Worm (Caenorhabditis elegans) whole organism, L2 larva: Measurements from ENCODE around the gene lec-7.

ENCODE experiments used
- aly-2 ChIP-seq: fragments of 150-350 bp; optimal IDR thresholded peaks from 2 replicates; lab custom pipeline; 2014; ENCODE audit warnings: missing biosample characterization, missing genetic modification characterization
- ceh-82 ChIP-seq: fragments of 150-350 bp; optimal IDR thresholded peaks from 2 replicates; lab custom pipeline; 2014; ENCODE audit warnings: missing biosample characterization, missing genetic modification characterization
- elt-3 ChIP-seq: sonication (generic microtip); optimal IDR thresholded peaks from 2 replicates; lab custom pipeline; 2017; ENCODE audit warnings: missing biosample characterization, missing genetic modification characterization
- mab-5 ChIP-seq: fragments of 150-350 bp; optimal IDR thresholded peaks from 2 replicates; lab custom pipeline; 2014; ENCODE audit warnings: missing biosample characterization, missing genetic modification characterization
- nhr-6 ChIP-seq: fragments of 150-350 bp; optimal IDR thresholded peaks from 2 replicates; lab custom pipeline; 2014; ENCODE audit warnings: missing biosample characterization, missing genetic modification characterization
- sem-4 ChIP-seq: fragments of 150-350 bp; optimal IDR thresholded peaks from 2 replicates; lab custom pipeline; 2014; ENCODE audit warnings: missing biosample characterization, missing genetic modification reagents, missing genetic modification characterization
- snpc-4 ChIP-seq: fragments of 150-350 bp; optimal IDR thresholded peaks from 2 replicates; lab custom pipeline; 2014; ENCODE audit warnings: missing biosample characterization, missing genetic modification characterization
- zag-1 ChIP-seq: fragments of 150-350 bp; optimal IDR thresholded peaks from 2 replicates; lab custom pipeline; 2014; ENCODE audit warnings: missing biosample characterization, missing genetic modification characterization
- ztf-11 ChIP-seq: sonication (generic microtip); optimal IDR thresholded peaks from 2 replicates; lab custom pipeline; 2017; ENCODE audit warnings: missing biosample characterization, missing genetic modification characterization

ce11 chrX:9868820-9869219 lies 17.0 kb downstream of the lec-7 start, which contains the start of gene R07B1.7:
- TF ChIP-seq sem-4 (tag; lab: Kevin White, UChicago): no peak
- no peak for TF ChIP-seq aly-2 (tag; lab: Kevin White, UChicago)
- no peak for TF ChIP-seq mab-5 (tag; lab: Kevin White, UChicago)
- no peak for TF ChIP-seq zag-1 (tag; lab: Kevin White, UChicago)
- TF ChIP-seq ceh-82 (tag; lab: Kevin White, UChicago): no peak
- no peak for TF ChIP-seq ztf-11 (tag; lab: Kevin White, UChicago)
- TF ChIP-seq nhr-6 (tag; lab: Kevin White, UChicago): no peak
- no peak for TF ChIP-seq snpc-4
- no peak for TF ChIP-seq elt-3 (tag; lab: Kevin White, UChicago)
